Worm (Caenorhabditis elegans) whole organism, L1 larva: Measurements from ENCODE around the gene Y58A7A.3.

Source experiments
- C34B4.2 ChIP-seq: sonication (generic microtip); optimal IDR thresholded peaks from 2 replicates; lab custom pipeline; 2017; ENCODE audit warnings: mild to moderate bottlenecking, missing genetic modification characterization, missing compliant biosample characterization
- F16B12.6 ChIP-seq: fragments of 150-350 bp; optimal IDR thresholded peaks from 2 replicates; lab custom pipeline; 2014; ENCODE audit warnings: missing biosample characterization, missing genetic modification characterization
- Y116A8C.19 ChIP-seq: sonication (generic microtip); optimal IDR thresholded peaks from 2 replicates; lab custom pipeline; 2016; ENCODE audit warnings: missing compliant biosample characterization, missing genetic modification characterization, borderline replicate concordance
- aha-1 ChIP-seq: fragments of 150-350 bp; optimal IDR thresholded peaks from 2 replicates; lab custom pipeline; 2014; ENCODE audit warnings: missing biosample characterization, missing genetic modification characterization
- blmp-1 ChIP-seq: fragments of 150-350 bp; optimal IDR thresholded peaks from 2 replicates; lab custom pipeline; 2014; ENCODE audit warnings: missing biosample characterization, missing genetic modification characterization
- ceh-63 ChIP-seq: fragments of 200-800 bp; sonication (Bioruptor generic); optimal IDR thresholded peaks from 2 replicates; lab custom pipeline; 2018; ENCODE audit warnings: mild to moderate bottlenecking, missing genetic modification characterization, missing compliant biosample characterization
- ceh-8 ChIP-seq: fragments of 200-800 bp; sonication (Bioruptor generic); optimal IDR thresholded peaks from 2 replicates; lab custom pipeline; 2018; ENCODE audit warnings: mild to moderate bottlenecking, missing genetic modification characterization, moderate library complexity, missing compliant biosample characterization
- ceh-82 ChIP-seq, 3 experiments: fragments of 150-350 bp in 1 of 3; sonication (generic microtip) in 2 of 3; optimal IDR thresholded peaks; 2 replicates each; lab custom pipeline; 2014 to 2017; ENCODE audit warnings: missing biosample characterization in 3 of 3, missing genetic modification characterization in 3 of 3
- ceh-88 ChIP-seq: fragments of 200-800 bp; sonication (Bioruptor generic); IDR thresholded peaks from 2 replicates; pipeline ENCODE4 v1.3.6; 2022; ENCODE audit warnings: missing genetic modification characterization, missing compliant biosample characterization
- ces-1 ChIP-seq: fragments of 150-350 bp; optimal IDR thresholded peaks from 2 replicates; lab custom pipeline; 2014; ENCODE audit warnings: missing biosample characterization, missing genetic modification reagents, missing genetic modification characterization
- dpl-1 ChIP-seq, 3 experiments: fragments of 150-350 bp in 2 of 3; sonication (generic microtip) in 1 of 3; optimal IDR thresholded peaks; 2 replicates each; lab custom pipeline; 2014 to 2017; ENCODE audit warnings: missing biosample characterization in 3 of 3, missing genetic modification characterization in 3 of 3, missing genetic modification reagents in 3 of 3
- efl-1 ChIP-seq, 4 experiments: fragments of 150-350 bp; optimal IDR thresholded peaks in 3 of 4; peaks in 1 of 4; 1 replicate in 1 of 4; 2 replicates in 3 of 4; lab custom pipeline; 2014; ENCODE audit warnings: missing biosample characterization in 2 of 4, missing genetic modification characterization in 2 of 4, missing genetic modification reagents in 2 of 4
- egl-13 ChIP-seq: sonication (generic microtip); optimal IDR thresholded peaks from 2 replicates; lab custom pipeline; 2016; ENCODE audit warnings: missing genotype, missing genetic modification reagents, missing genetic modification characterization, missing compliant biosample characterization
- egl-27 ChIP-seq, 2 experiments: fragments of 150-350 bp in 1 of 2; sonication (generic microtip); optimal IDR thresholded peaks; 3 replicates each; lab custom pipeline; 2017 to 2018; ENCODE audit warnings: missing biosample characterization in 2 of 2, missing genetic modification characterization in 2 of 2, missing genetic modification reagents in 2 of 2
- elt-2 ChIP-seq: sonication (generic microtip); optimal IDR thresholded peaks from 2 replicates; lab custom pipeline; 2016; ENCODE audit warnings: missing genetic modification characterization, mild to moderate bottlenecking, inconsistent platforms, missing compliant biosample characterization, missing genetic modification reagents
- fkh-10 ChIP-seq: sonication (generic microtip); optimal IDR thresholded peaks from 2 replicates; lab custom pipeline; 2017; ENCODE audit warnings: missing biosample characterization, missing genetic modification reagents, missing genetic modification characterization
- fos-1 ChIP-seq: fragments of 150-350 bp; optimal IDR thresholded peaks from 2 replicates; lab custom pipeline; 2014; ENCODE audit warnings: missing biosample characterization, missing genetic modification characterization
- hlh-17 ChIP-seq: fragments of 200-800 bp; sonication (Bioruptor generic); optimal IDR thresholded peaks from 2 replicates; lab custom pipeline; 2018; ENCODE audit warnings: missing genetic modification characterization, mild to moderate bottlenecking, missing compliant biosample characterization, moderate library complexity, borderline replicate concordance
- lin-14 ChIP-seq: fragments of 200-800 bp; sonication (Bioruptor generic); optimal IDR thresholded peaks from 2 replicates; lab custom pipeline; 2018; ENCODE audit warnings: mild to moderate bottlenecking, missing genetic modification characterization, moderate library complexity, missing compliant biosample characterization
- lin-35 ChIP-seq, 2 experiments: fragments of 150-350 bp; optimal IDR thresholded peaks; 2 replicates each; lab custom pipeline; 2014; ENCODE audit warnings: missing biosample characterization in 2 of 2, missing genetic modification characterization in 2 of 2, missing genetic modification reagents in 2 of 2
- lsy-2 ChIP-seq, 2 experiments: fragments of 150-350 bp; optimal IDR thresholded peaks; 2 replicates each; lab custom pipeline; 2014; ENCODE audit warnings: missing biosample characterization in 2 of 2, missing genetic modification characterization in 2 of 2
- mab-9 ChIP-seq: fragments of 200-800 bp; sonication (Bioruptor generic); IDR thresholded peaks from 2 replicates; pipeline ENCODE4 v1.3.6; 2022; ENCODE audit warnings: missing genetic modification reagents, missing genetic modification characterization, missing compliant biosample characterization
- mdl-1 ChIP-seq, 2 experiments: fragments of 150-350 bp; optimal IDR thresholded peaks; 2 replicates each; lab custom pipeline; 2014 to 2017; ENCODE audit warnings: missing biosample characterization in 2 of 2, missing genetic modification characterization in 2 of 2, inconsistent platforms in 1 of 2
- mef-2 ChIP-seq: fragments of 150-350 bp; optimal IDR thresholded peaks from 2 replicates; lab custom pipeline; 2014; ENCODE audit warnings: missing biosample characterization, missing genetic modification characterization
- nhr-47 ChIP-seq: sonication (generic microtip); optimal IDR thresholded peaks from 2 replicates; lab custom pipeline; 2016; ENCODE audit warnings: mild to moderate bottlenecking, missing genetic modification characterization, moderate library complexity, missing compliant biosample characterization
- nhr-77 ChIP-seq: fragments of 150-350 bp; optimal IDR thresholded peaks from 2 replicates; lab custom pipeline; 2014; ENCODE audit warnings: missing biosample characterization, missing genetic modification characterization
- nhr-85 ChIP-seq: sonication (generic microtip); peaks from one replicate; lab custom pipeline; 2016; ENCODE audit warnings: missing genetic modification characterization, inconsistent platforms, missing compliant biosample characterization
- nhr-90 ChIP-seq: sonication (generic microtip); optimal IDR thresholded peaks from 2 replicates; lab custom pipeline; 2016; ENCODE audit warnings: mild to moderate bottlenecking, missing genetic modification characterization, missing compliant biosample characterization; ENCODE audit not compliant: poor library complexity
- pag-3 ChIP-seq: sonication (generic microtip); optimal IDR thresholded peaks from 2 replicates; lab custom pipeline; 2017; ENCODE audit warnings: missing genetic modification characterization, mild to moderate bottlenecking, missing compliant biosample characterization, antibody characterized with exemption, borderline replicate concordance; ENCODE audit not compliant: insufficient read depth
- rnt-1 ChIP-seq: sonication (generic microtip); optimal IDR thresholded peaks from 2 replicates; lab custom pipeline; 2016; ENCODE audit warnings: mild to moderate bottlenecking, missing genetic modification characterization, moderate library complexity, missing compliant biosample characterization
- snpc-4 ChIP-seq: fragments of 150-350 bp; optimal IDR thresholded peaks from 2 replicates; lab custom pipeline; 2014; ENCODE audit warnings: missing biosample characterization, missing genetic modification characterization
- swsn-7 ChIP-seq: sonication (generic microtip); optimal IDR thresholded peaks from 2 replicates; lab custom pipeline; 2016; ENCODE audit warnings: missing genetic modification characterization, missing compliant biosample characterization
- tbx-2 ChIP-seq: sonication (generic microtip); optimal IDR thresholded peaks from 2 replicates; lab custom pipeline; 2016; ENCODE audit warnings: missing genetic modification characterization, missing compliant biosample characterization
- unc-130 ChIP-seq: fragments of 150-350 bp; optimal IDR thresholded peaks from 2 replicates; lab custom pipeline; 2017; ENCODE audit warnings: missing biosample characterization, missing genetic modification characterization, inconsistent platforms
- unc-62 ChIP-seq: fragments of 150-350 bp; optimal IDR thresholded peaks from 2 replicates; lab custom pipeline; 2014; ENCODE audit warnings: missing biosample characterization, missing genetic modification reagents, missing genetic modification characterization

Y58A7A.3 gene

ce11 chrV:5080853-5081338, at the start of gene Y58A7A.3 (continued):
- TF ChIP-seq fos-1 (tag; lab: Kevin White, UChicago) = peak; percentile 28
- peak; percentile 51 for TF ChIP-seq nhr-90 (tag; lab: Kevin White, UChicago)
- no peak for TF ChIP-seq elt-2 (tag; lab: Kevin White, UChicago)
- TF ChIP-seq lsy-2 (tag; optimal IDR thresholded peaks at IDR 0.05; lab: Kevin White, UChicago) = peak; percentile 9 to 76
- peak in 2 of 3 experiments; percentile 12 to 71 for TF ChIP-seq ceh-82 (tag; optimal IDR thresholded peaks at IDR 0.05; lab: Kevin White, UChicago)
- no peak for TF ChIP-seq egl-27 (tag; optimal IDR thresholded peaks at IDR 0.05; lab: Kevin White, UChicago)
- TF ChIP-seq pag-3 = no peak
- no peak for TF ChIP-seq mef-2 (tag; lab: Kevin White, UChicago)
- TF ChIP-seq nhr-77 (tag; lab: Kevin White, UChicago) = no peak
- TF ChIP-seq lin-35 (GFP tag; optimal IDR thresholded peaks at IDR 0.05; lab: Kevin White, UChicago) = peak in 1 of 2 experiments; percentile 71
- TF ChIP-seq mdl-1 (tag; optimal IDR thresholded peaks at IDR 0.05; lab: Kevin White, UChicago) = peak in 1 of 2 experiments; percentile 67
- peak; percentile 77 for TF ChIP-seq lin-14 (GFP tag; lab: Kevin White, UChicago)
- TF ChIP-seq aha-1 (tag; lab: Kevin White, UChicago) = no peak
- TF ChIP-seq fkh-10 (GFP tag; lab: Kevin White, UChicago) = no peak
- TF ChIP-seq egl-13 (tag; lab: Kevin White, UChicago) = no peak
- TF ChIP-seq ces-1 (GFP tag; lab: Kevin White, UChicago) = no peak
- no peak for TF ChIP-seq mab-9 (GFP tag; lab: Robert Waterston, UW)
- TF ChIP-seq rnt-1 = peak; percentile 15

- TF ChIP-seq nhr-85 (tag; lab: Kevin White, UChicago) (peak; percentile 72), hlh-17 (no peak), blmp-1 (tag; lab: Kevin White, UChicago) (peak; percentile 16)
- TF ChIP-seq, all 84 proteins: peak for 2
Observed at ce11 chrV:5130018-5130417, 49.3 kb upstream of the Y58A7A.3 start, which contains the start of gene F14F9.8. F14F9.8 (plus strand) TSS chrV:5130318.

DNA sequence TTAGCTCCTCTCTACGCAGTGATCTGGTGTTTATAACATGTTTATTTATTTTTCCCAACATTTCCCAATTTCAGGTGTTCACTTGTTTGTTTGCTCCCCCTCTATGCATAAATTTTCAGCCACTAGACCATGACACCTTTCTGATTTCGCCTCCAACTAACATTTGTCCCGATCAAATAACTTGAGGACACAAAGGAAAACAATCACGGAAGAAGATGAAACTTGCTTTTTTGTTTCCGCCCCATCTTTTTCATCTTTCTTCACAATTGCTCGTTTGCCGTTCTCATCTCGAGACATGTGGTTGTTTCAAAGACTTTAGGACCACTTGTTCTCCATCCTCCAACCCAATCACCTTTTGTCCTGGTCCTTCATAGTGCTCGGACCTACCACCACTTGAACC, 46.1 kb upstream of the Y58A7A.3 start, which contains the start of gene F14F9.5:
Gene F14F9.5, plus strand, starts transcription at position 301 of the 400 bp plus-strand sequence.
- TF ChIP-seq fkh-10 (GFP tag; lab: Kevin White, UChicago) (peak; percentile 81), dpl-1 (GFP tag; optimal IDR thresholded peaks at IDR 0.05; lab: Kevin White, UChicago) (no peak)

DNA sequence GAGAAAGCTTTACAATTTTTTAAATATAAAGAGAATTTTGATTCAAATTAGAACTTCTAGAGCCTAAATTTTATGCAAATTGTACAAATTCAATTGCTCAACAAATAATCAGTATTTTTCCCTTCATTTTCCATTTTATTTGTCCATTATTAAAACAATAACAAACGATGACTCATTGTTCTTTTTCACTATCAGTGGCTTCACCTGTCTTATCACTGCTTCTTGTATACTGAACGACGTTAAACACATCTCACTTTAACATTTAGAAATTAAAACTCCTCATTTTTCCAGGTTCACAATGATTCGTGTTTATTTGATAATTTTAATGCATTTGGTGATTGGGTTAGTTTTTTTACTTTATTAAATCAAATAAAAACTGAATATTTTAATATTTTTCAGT, 39.0 kb upstream of the Y58A7A.3 start, which contains the start of gene sid-1:
Gene sid-1, plus strand, starts transcription at position 292 of the 400 bp plus-strand sequence.
- TF ChIP-seq mdl-1 (tag; optimal IDR thresholded peaks at IDR 0.05; lab: Kevin White, UChicago) (no peak), tbx-2 (no peak), C34B4.2 (tag; lab: Kevin White, UChicago) (no peak)

- TF ChIP-seq pag-3 (no peak), efl-1 (optimal IDR thresholded peaks at IDR 0.05; lab: Kevin White, UChicago) (peak in 1 of 2 experiments; percentile 9), efl-1 (GFP tag; optimal IDR thresholded peaks at IDR 0.05 in 1 of 2; lab: Kevin White, UChicago) (no peak), lsy-2 (tag; optimal IDR thresholded peaks at IDR 0.05; lab: Kevin White, UChicago) (peak in 1 of 2 experiments; percentile 8)
- TF ChIP-seq, all 84 proteins: peak for 2
Observed at ce11 chrV:5119109-5119508, 38.4 kb upstream of the Y58A7A.3 start, which contains the start of gene C04F5.9. C04F5.9 (minus strand) TSS chrV:5119209.

DNA sequence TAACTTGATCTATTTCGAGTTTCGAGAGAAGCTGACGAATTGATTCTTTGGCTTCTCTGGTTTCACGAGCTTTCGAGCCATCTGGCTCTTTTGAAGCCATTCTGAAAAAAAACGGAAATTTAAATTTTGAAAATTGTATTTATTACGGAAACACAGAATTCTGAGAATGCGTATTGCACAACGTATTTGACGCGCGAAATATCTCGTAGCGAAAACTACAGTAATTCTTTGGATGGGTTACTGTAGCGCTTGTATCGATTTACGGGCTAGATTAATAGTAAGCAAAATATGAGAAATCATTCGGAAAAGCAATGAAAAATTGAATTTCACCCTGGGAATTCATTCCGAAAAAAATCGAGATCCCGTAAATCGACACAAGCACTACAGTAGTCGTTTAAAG, 33.0 kb upstream of the Y58A7A.3 start, which contains the start of gene C04F5.8:
Gene C04F5.8, minus strand, starts transcription at position 101 of the 400 bp plus-strand sequence.
- TF ChIP-seq ceh-63 (GFP tag; lab: Kevin White, UChicago) (no peak), rnt-1 (no peak), swsn-7 (tag; lab: Kevin White, UChicago) (no peak), unc-62 (GFP tag; lab: Kevin White, UChicago) (no peak), F16B12.6 (tag; lab: Kevin White, UChicago) (no peak), ceh-8 (GFP tag; lab: Kevin White, UChicago) (no peak), unc-130 (tag; lab: Kevin White, UChicago) (no peak), Y116A8C.19 (no peak), egl-27 (tag; optimal IDR thresholded peaks at IDR 0.05; lab: Kevin White, UChicago) (no peak), nhr-47 (tag; lab: Kevin White, UChicago) (no peak), dpl-1 (GFP tag; optimal IDR thresholded peaks at IDR 0.05; lab: Kevin White, UChicago) (no peak), ceh-88 (GFP tag; lab: Robert Waterston, UW) (no peak), snpc-4 (tag; lab: Kevin White, UChicago) (no peak), tbx-2 (no peak)
- TF ChIP-seq, all 84 proteins: peak for 0
